Fruit fly (Drosophila melanogaster): ENCODE results near the gene CG44406.

DNA sequence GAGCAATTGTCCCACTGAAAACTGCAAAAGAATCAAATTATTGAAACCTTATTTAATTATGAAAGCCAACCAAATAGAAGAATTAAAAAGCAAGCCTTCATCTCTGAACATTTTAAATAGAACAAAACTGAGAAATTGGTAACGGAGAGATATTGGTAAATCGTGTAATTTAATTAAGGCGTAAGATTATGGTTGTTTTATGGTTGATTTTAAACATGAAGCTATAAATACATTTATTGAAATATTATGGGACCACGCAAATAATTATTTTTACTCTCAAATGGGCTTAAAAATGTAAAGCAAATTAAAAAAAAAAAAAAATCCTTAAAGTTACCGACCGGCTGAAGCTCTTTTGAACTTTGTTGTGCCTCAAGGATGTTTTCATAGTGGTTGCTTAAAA is at the start of gene CG44406:
- TF ChIP-seq Myc (optimal IDR thresholded peaks at IDR 0.05) (no peak), h (optimal IDR thresholded peaks at IDR 0.05) (no peak), psq (optimal IDR thresholded peaks at IDR 0.05) (no peak), Sin3A (optimal IDR thresholded peaks at IDR 0.05) (no peak)

All from Kc167 (cell line).